Fruit fly (Drosophila melanogaster): ENCODE results near the gene zfh1.

DNA sequence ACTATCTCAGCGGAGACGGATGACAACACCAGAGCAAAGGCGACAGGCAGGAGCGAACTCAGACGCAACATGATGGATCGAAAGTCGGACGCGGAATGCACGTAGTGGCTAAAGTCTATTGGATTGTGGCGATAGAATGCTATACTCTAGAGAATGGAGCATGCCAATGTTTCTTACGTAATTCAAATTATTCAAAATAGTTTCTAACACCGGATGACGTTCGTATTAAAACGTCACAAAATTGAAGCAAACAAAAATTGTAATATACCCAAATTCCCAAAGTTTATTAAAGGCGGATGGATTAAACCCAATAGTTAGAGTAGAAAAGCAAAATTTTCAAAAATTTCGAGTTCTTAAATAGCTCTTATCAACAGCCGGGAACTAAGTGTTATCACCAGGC is 19.5 kb upstream of the zfh1 start, which contains the start of gene Npc2h:
- TF ChIP-seq psq (optimal IDR thresholded peaks at IDR 0.05) (no peak), pan (optimal IDR thresholded peaks at IDR 0.05) (no peak), usp (GFP tag; optimal IDR thresholded peaks at IDR 0.05) (no peak), EcR (GFP tag; optimal IDR thresholded peaks at IDR 0.05) (no peak)

Data from whole organism.